Worm (Caenorhabditis elegans) whole organism, L3 larva: ENCODE measurements around the gene dnj-15.

ENCODE experiments used
- ZK546.5 ChIP-seq: sonication (generic microtip); optimal IDR thresholded peaks from 2 replicates; lab custom pipeline; 2017; ENCODE audit warnings: missing biosample characterization, missing genetic modification characterization
- aly-2 ChIP-seq: fragments of 150-350 bp; optimal IDR thresholded peaks from 2 replicates; lab custom pipeline; 2014; ENCODE audit warnings: missing biosample characterization, missing genetic modification characterization
- ama-1 ChIP-seq: fragments of 150-350 bp; optimal IDR thresholded peaks from 2 replicates; lab custom pipeline; 2018
- ceh-16 ChIP-seq: sonication (generic microtip); optimal IDR thresholded peaks from 2 replicates; lab custom pipeline; 2017; ENCODE audit warnings: missing biosample characterization, missing genetic modification characterization
- ceh-28 ChIP-seq: fragments of 150-350 bp; optimal IDR thresholded peaks from 2 replicates; lab custom pipeline; 2014; ENCODE audit warnings: missing biosample characterization, missing genetic modification reagents, missing genetic modification characterization
- ceh-82 ChIP-seq: fragments of 150-350 bp; optimal IDR thresholded peaks from 2 replicates; lab custom pipeline; 2014; ENCODE audit warnings: missing biosample characterization, missing genetic modification characterization
- ceh-9 ChIP-seq: sonication (generic microtip); optimal IDR thresholded peaks from 2 replicates; lab custom pipeline; 2018; ENCODE audit warnings: missing biosample characterization, missing genetic modification characterization
- daf-12 ChIP-seq: fragments of 150-350 bp; optimal IDR thresholded peaks from 2 replicates; lab custom pipeline; 2014; ENCODE audit warnings: missing biosample characterization, missing genetic modification reagents, missing genetic modification characterization
- egl-27 ChIP-seq: sonication (generic microtip); optimal IDR thresholded peaks from 4 replicates; lab custom pipeline; 2017; ENCODE audit warnings: missing biosample characterization, missing genetic modification reagents, missing genetic modification characterization
- elt-2 ChIP-seq: sonication (generic microtip); optimal IDR thresholded peaks from 2 replicates; lab custom pipeline; 2016; ENCODE audit warnings: missing genetic modification reagents, mild to moderate bottlenecking, missing genetic modification characterization, missing compliant biosample characterization
- elt-3 ChIP-seq, 3 experiments: fragments of 150-350 bp in 1 of 3; sonication (generic microtip) in 2 of 3; optimal IDR thresholded peaks; 2 replicates in 2 of 3; 4 replicates in 1 of 3; lab custom pipeline; 2014 to 2017; ENCODE audit warnings: missing biosample characterization in 3 of 3, missing genetic modification characterization in 3 of 3
- eor-1 ChIP-seq, 2 experiments: fragments of 150-350 bp; optimal IDR thresholded peaks; 2 replicates each; lab custom pipeline; 2014 to 2018; ENCODE audit warnings: missing biosample characterization in 2 of 2, missing genetic modification characterization in 2 of 2
- fkh-10 ChIP-seq: sonication (generic microtip); optimal IDR thresholded peaks from 2 replicates; lab custom pipeline; 2017; ENCODE audit warnings: missing biosample characterization, missing genetic modification reagents, missing genetic modification characterization
- fkh-2 ChIP-seq: fragments of 150-350 bp; optimal IDR thresholded peaks from 2 replicates; lab custom pipeline; 2014; ENCODE audit warnings: missing biosample characterization, missing genetic modification reagents, missing genetic modification characterization
- fos-1 ChIP-seq: fragments of 150-350 bp; optimal IDR thresholded peaks from 2 replicates; lab custom pipeline; 2014; ENCODE audit warnings: missing biosample characterization, missing genetic modification characterization
- hmg-11 ChIP-seq: sonication (generic microtip); optimal IDR thresholded peaks from 2 replicates; lab custom pipeline; 2016; ENCODE audit warnings: missing genetic modification characterization, missing compliant biosample characterization
- jun-1 ChIP-seq: fragments of 150-350 bp; optimal IDR thresholded peaks from 2 replicates; lab custom pipeline; 2014; ENCODE audit warnings: missing biosample characterization, missing genetic modification reagents, missing genetic modification characterization
- lin-15B ChIP-seq: fragments of 150-350 bp; optimal IDR thresholded peaks from 2 replicates; lab custom pipeline; 2014; ENCODE audit warnings: missing biosample characterization, missing genetic modification characterization
- lin-39 ChIP-seq: fragments of 150-350 bp; optimal IDR thresholded peaks from 2 replicates; lab custom pipeline; 2018; ENCODE audit warnings: missing biosample characterization, missing genetic modification reagents, missing genetic modification characterization
- lsy-12 ChIP-seq: sonication (generic microtip); optimal IDR thresholded peaks from 2 replicates; lab custom pipeline; 2016; ENCODE audit warnings: mild to moderate bottlenecking, missing genetic modification characterization, missing compliant biosample characterization
- mdl-1 ChIP-seq: fragments of 150-350 bp; optimal IDR thresholded peaks from 2 replicates; lab custom pipeline; 2014; ENCODE audit warnings: missing biosample characterization, missing genetic modification characterization
- nfya-1 ChIP-seq: sonication (generic microtip); optimal IDR thresholded peaks from 2 replicates; lab custom pipeline; 2017; ENCODE audit warnings: missing genetic modification characterization, mild to moderate bottlenecking, missing compliant biosample characterization, antibody characterized with exemption, moderate library complexity; ENCODE audit not compliant: insufficient read depth
- nhr-11 ChIP-seq: fragments of 150-350 bp; optimal IDR thresholded peaks from 2 replicates; lab custom pipeline; 2014; ENCODE audit warnings: missing biosample characterization, missing genetic modification characterization
- nhr-12 ChIP-seq: fragments of 150-350 bp; optimal IDR thresholded peaks from 2 replicates; lab custom pipeline; 2014; ENCODE audit warnings: missing biosample characterization, missing genetic modification characterization
- nhr-23 ChIP-seq: fragments of 150-350 bp; optimal IDR thresholded peaks from 2 replicates; lab custom pipeline; 2014; ENCODE audit warnings: missing biosample characterization, missing genetic modification reagents, missing genetic modification characterization
- nhr-237 ChIP-seq: fragments of 150-350 bp; optimal IDR thresholded peaks from 2 replicates; lab custom pipeline; 2014; ENCODE audit warnings: missing biosample characterization, missing genetic modification characterization
- nhr-25 ChIP-seq: sonication (generic microtip); optimal IDR thresholded peaks from 2 replicates; lab custom pipeline; 2017; ENCODE audit warnings: missing biosample characterization, missing genetic modification characterization
- nhr-28 ChIP-seq: fragments of 150-350 bp; optimal IDR thresholded peaks from 2 replicates; lab custom pipeline; 2014; ENCODE audit warnings: missing biosample characterization, missing genetic modification characterization
- nhr-76 ChIP-seq: fragments of 150-350 bp; sonication (generic microtip); optimal IDR thresholded peaks from 5 replicates; lab custom pipeline; 2014; ENCODE audit warnings: missing biosample characterization, missing genetic modification characterization
- nhr-77 ChIP-seq: fragments of 150-350 bp; optimal IDR thresholded peaks from 2 replicates; lab custom pipeline; 2014; ENCODE audit warnings: missing biosample characterization, missing genetic modification characterization
- pha-4 ChIP-seq: fragments of 150-350 bp; optimal IDR thresholded peaks from 2 replicates; lab custom pipeline; 2014; ENCODE audit warnings: missing biosample characterization, missing genetic modification reagents, missing genetic modification characterization
- pqm-1 ChIP-seq: fragments of 150-350 bp; optimal IDR thresholded peaks from 2 replicates; lab custom pipeline; 2017; ENCODE audit warnings: missing biosample characterization, missing genetic modification characterization, inconsistent platforms
- sea-2 ChIP-seq: fragments of 150-350 bp; sonication (generic microtip); optimal IDR thresholded peaks from 4 replicates; lab custom pipeline; 2014; ENCODE audit warnings: missing biosample characterization, missing genetic modification reagents, missing genetic modification characterization
- skn-1 ChIP-seq: fragments of 150-350 bp; optimal IDR thresholded peaks from 2 replicates; lab custom pipeline; 2014; ENCODE audit warnings: missing biosample characterization, missing genetic modification characterization
- tbx-2 ChIP-seq: sonication (generic microtip); optimal IDR thresholded peaks from 2 replicates; lab custom pipeline; 2016; ENCODE audit warnings: mild to moderate bottlenecking, missing genetic modification characterization, missing compliant biosample characterization
- unc-39 ChIP-seq: sonication (generic microtip); optimal IDR thresholded peaks from 4 replicates; lab custom pipeline; 2017; ENCODE audit warnings: missing biosample characterization, missing genetic modification characterization
- unc-62 ChIP-seq: fragments of 150-350 bp; sonication (generic microtip); optimal IDR thresholded peaks from 4 replicates; lab custom pipeline; 2014; ENCODE audit warnings: missing biosample characterization, missing genetic modification reagents, missing genetic modification characterization
- ztf-11 ChIP-seq: fragments of 150-350 bp; optimal IDR thresholded peaks from 2 replicates; lab custom pipeline; 2014; ENCODE audit warnings: missing biosample characterization, missing genetic modification characterization
- ztf-4 ChIP-seq: fragments of 150-350 bp; optimal IDR thresholded peaks from 2 replicates; lab custom pipeline; 2014; ENCODE audit warnings: missing biosample characterization, missing genetic modification characterization

dnj-15 gene

ce11 chrIV:4204275-4204674 lies 28.1 kb downstream of the dnj-15 start, which contains the start of gene pax-2:
pax-2 (minus strand) TSS chrIV:4204375.
- TF ChIP-seq ZK546.5 (no peak), unc-62 (GFP tag; lab: Kevin White, UChicago) (no peak), sea-2 (GFP tag; lab: Kevin White, UChicago) (no peak), skn-1 (tag; lab: Kevin White, UChicago) (no peak), lin-15B (tag; lab: Kevin White, UChicago) (no peak), unc-39 (tag; lab: Kevin White, UChicago) (no peak), nhr-28 (tag; lab: Kevin White, UChicago) (no peak), egl-27 (tag; lab: Kevin White, UChicago) (no peak), nhr-11 (tag; lab: Kevin White, UChicago) (no peak), ceh-82 (no peak), nhr-25 (tag; lab: Kevin White, UChicago) (no peak)

- TF ChIP-seq nhr-76 (tag; lab: Kevin White, UChicago): no peak
- TF ChIP-seq ztf-4 (tag; lab: Kevin White, UChicago): no peak
- no peak for TF ChIP-seq unc-39 (tag; lab: Kevin White, UChicago)
- no peak for TF ChIP-seq ceh-82
- TF ChIP-seq lin-39 (tag; lab: Kevin White, UChicago): no peak
- no peak for TF ChIP-seq aly-2
- TF ChIP-seq fkh-10 (GFP tag; lab: Kevin White, UChicago): no peak
- TF ChIP-seq sea-2 (GFP tag; lab: Kevin White, UChicago): no peak
- no peak for TF ChIP-seq daf-12
- no peak for TF ChIP-seq ceh-28 (tag; lab: Kevin White, UChicago)
- TF ChIP-seq ama-1 (lab: Kevin White, UChicago): no peak
- TF ChIP-seq hmg-11 (tag; lab: Kevin White, UChicago): no peak
- TF ChIP-seq nhr-23: no peak
- TF ChIP-seq mdl-1 (tag; lab: Kevin White, UChicago): no peak
- TF ChIP-seq nhr-237 (tag; lab: Kevin White, UChicago): no peak
- TF ChIP-seq ceh-9 (tag; lab: Kevin White, UChicago): no peak
- no peak for TF ChIP-seq ztf-11 (tag; lab: Kevin White, UChicago)
Measured at ce11 chrIV:4207088-4207487, 30.9 kb downstream of the dnj-15 start, which contains the start of gene osgn-1. osgn-1 (plus strand) TSS chrIV:4207388.

DNA sequence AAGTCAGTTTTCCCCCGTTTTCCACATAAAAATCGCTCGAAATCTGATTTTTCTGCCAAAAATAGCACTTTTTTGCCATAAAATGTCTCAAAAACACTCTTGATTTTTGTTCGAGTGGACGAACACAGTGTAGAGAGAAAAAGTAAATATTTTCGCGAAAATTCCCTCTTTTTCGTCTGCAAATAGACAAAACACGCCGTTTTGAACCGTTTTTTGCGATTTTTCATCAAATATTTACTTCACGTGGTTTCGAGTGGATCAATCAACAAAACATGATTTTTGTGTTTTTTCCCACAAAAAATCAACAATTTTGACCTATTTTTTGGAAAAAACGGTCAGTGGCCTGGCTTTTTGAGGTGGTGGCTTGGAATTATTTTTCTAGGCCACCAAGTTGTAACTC lies 32.9 kb downstream of the dnj-15 start:
- TF ChIP-seq ceh-16 (tag; lab: Kevin White, UChicago) (no peak), pha-4 (tag; lab: Kevin White, UChicago) (peak; percentile 98)

DNA sequence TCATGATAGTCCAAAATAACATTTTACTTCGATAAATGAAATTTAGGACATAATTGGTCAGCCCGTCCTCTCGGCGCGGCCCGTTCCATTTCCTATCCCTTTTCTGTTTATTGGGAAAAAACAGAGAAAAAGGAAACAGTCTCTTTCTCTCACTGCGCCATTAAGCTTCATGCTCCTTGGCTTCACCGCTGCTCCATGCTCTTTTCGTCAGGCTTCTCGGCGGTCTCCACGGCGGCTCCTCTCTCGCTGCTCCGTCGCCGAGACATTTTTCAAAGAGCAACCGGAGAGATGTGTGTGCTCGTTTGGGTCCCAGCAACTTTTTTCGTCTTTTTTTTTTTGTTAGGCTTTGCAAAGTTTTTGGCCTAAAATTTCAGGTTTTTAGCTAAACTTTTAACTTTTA lies 34.7 kb downstream of the dnj-15 start:
- TF ChIP-seq lin-15B (tag; lab: Kevin White, UChicago) (peak; percentile 15), lin-39 (tag; lab: Kevin White, UChicago) (peak; percentile 34), fkh-2 (tag; lab: Kevin White, UChicago) (no peak), nfya-1 (tag; lab: Kevin White, UChicago) (peak; percentile 37), tbx-2 (no peak)

DNA sequence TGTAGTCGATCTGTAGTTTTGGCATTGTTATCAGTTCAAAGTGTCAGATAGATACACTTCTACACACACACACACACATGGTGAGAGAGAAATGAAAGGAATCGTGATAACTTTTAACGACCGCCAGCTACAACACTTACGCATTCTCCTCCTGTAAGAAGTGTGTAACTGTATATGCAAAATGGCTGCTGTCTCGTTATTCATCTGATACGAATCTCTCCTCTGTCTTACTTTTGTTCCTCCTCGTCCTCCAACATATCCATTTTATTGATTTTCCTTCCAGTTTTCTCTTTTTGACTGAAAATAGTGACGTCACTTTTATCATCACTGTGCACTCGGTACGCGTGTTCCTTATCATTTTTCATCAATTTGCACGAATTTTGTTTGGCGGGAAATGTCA lies 36.5 kb downstream of the dnj-15 start:
- TF ChIP-seq ama-1 (lab: Kevin White, UChicago) (no peak), hmg-11 (tag; lab: Kevin White, UChicago) (no peak), ztf-11 (tag; lab: Kevin White, UChicago) (no peak), elt-2 (tag; lab: Kevin White, UChicago) (peak; percentile 83), skn-1 (tag; lab: Kevin White, UChicago) (peak; percentile 19), lin-15B (tag; lab: Kevin White, UChicago) (no peak), ztf-4 (tag; lab: Kevin White, UChicago) (no peak), nhr-25 (tag; lab: Kevin White, UChicago) (peak; percentile 7), nhr-12 (tag; lab: Kevin White, UChicago) (no peak), ceh-9 (tag; lab: Kevin White, UChicago) (no peak), ceh-82 (no peak), fos-1 (no peak), egl-27 (tag; lab: Kevin White, UChicago) (no peak), lsy-12 (no peak), nfya-1 (tag; lab: Kevin White, UChicago) (no peak), unc-62 (GFP tag; lab: Kevin White, UChicago) (no peak), fkh-2 (tag; lab: Kevin White, UChicago) (no peak), pqm-1 (tag; lab: Kevin White, UChicago) (peak; percentile 74), nhr-77 (tag; lab: Kevin White, UChicago) (no peak), jun-1 (tag; lab: Kevin White, UChicago) (no peak), elt-3 (tag; optimal IDR thresholded peaks at IDR 0.05; lab: Kevin White, UChicago) (no peak), eor-1 (tag; optimal IDR thresholded peaks at IDR 0.05; lab: Kevin White, UChicago) (no peak)
